Fruit fly (Drosophila melanogaster) whole organism, embryonic: ENCODE data around the gene CG14230.

Source experiments
- Atf3 ChIP-seq: fragments of 200-800 bp; sonication (Bioruptor generic); optimal IDR thresholded peaks from 3 replicates; lab custom pipeline; 2016; ENCODE audit warnings: missing biosample characterization, missing genetic modification characterization
- B-H1 ChIP-seq: fragments of 200-800 bp; sonication (Bioruptor generic); IDR thresholded peaks from 3 replicates; pipeline ENCODE4 v1.3.6; 2022; ENCODE audit warnings: missing biosample characterization, missing genetic modification characterization
- BtbVII ChIP-seq: fragments of 200-800 bp; sonication (Bioruptor generic); optimal IDR thresholded peaks from 3 replicates; lab custom pipeline; 2017; ENCODE audit warnings: missing biosample characterization, mild to moderate bottlenecking, missing genetic modification characterization
- CG10147 ChIP-seq: fragments of 200-800 bp; sonication (Bioruptor generic); optimal IDR thresholded peaks from 2 replicates; lab custom pipeline; 2019; ENCODE audit warnings: missing biosample characterization, mild to moderate bottlenecking, missing genetic modification characterization, moderate library complexity
- CG11085 ChIP-seq: fragments of 200-800 bp; sonication (Bioruptor generic); IDR thresholded peaks from 2 replicates; pipeline ENCODE4 v1.3.6; 2022; ENCODE audit warnings: missing biosample characterization, missing genetic modification characterization
- CG11398 ChIP-seq: fragments of 200-800 bp; sonication (Bioruptor generic); optimal IDR thresholded peaks from 2 replicates; lab custom pipeline; 2016; ENCODE audit warnings: missing biosample characterization, missing genetic modification characterization
- CG11560 ChIP-seq: fragments of 200-800 bp; sonication (Bioruptor generic); IDR thresholded peaks from 3 replicates; pipeline ENCODE4 v1.3.6; 2022; ENCODE audit warnings: missing biosample characterization, missing genetic modification characterization
- CG11696 ChIP-seq: fragments of 200-800 bp; sonication (Bioruptor generic); IDR thresholded peaks from 2 replicates; pipeline ENCODE4 v1.3.6; 2022; ENCODE audit warnings: missing biosample characterization, missing genetic modification characterization
- CG14014 ChIP-seq: fragments of 200-800 bp; sonication (Bioruptor generic); IDR thresholded peaks from 2 replicates; pipeline ENCODE4 v1.3.6; 2022; ENCODE audit warnings: missing biosample characterization, missing genetic modification characterization
- CG14710 ChIP-seq: fragments of 200-800 bp; sonication (Bioruptor generic); optimal IDR thresholded peaks from 3 replicates; lab custom pipeline; 2019; ENCODE audit warnings: missing biosample characterization, mild to moderate bottlenecking, missing genetic modification characterization, moderate library complexity
- CG15696 ChIP-seq: fragments of 200-800 bp; sonication (Bioruptor generic); optimal IDR thresholded peaks from 2 replicates; lab custom pipeline; 2019; ENCODE audit warnings: missing biosample characterization, mild to moderate bottlenecking, missing genetic modification characterization, moderate library complexity
- CG16863 ChIP-seq: fragments of 200-800 bp; sonication (Bioruptor generic); optimal IDR thresholded peaks from 3 replicates; lab custom pipeline; 2016; ENCODE audit warnings: missing biosample characterization, missing genetic modification characterization
- CG17186 ChIP-seq: fragments of 200-800 bp; sonication (Bioruptor generic); optimal IDR thresholded peaks from 3 replicates; lab custom pipeline; 2017; ENCODE audit warnings: missing biosample characterization, missing genetic modification reagents, missing genetic modification characterization
- CG17385 ChIP-seq: fragments of 200-800 bp; sonication (Bioruptor generic); optimal IDR thresholded peaks from 3 replicates; lab custom pipeline; 2018; ENCODE audit warnings: missing biosample characterization, mild to moderate bottlenecking, missing genetic modification characterization
- CG17829 ChIP-seq: fragments of 200-800 bp; optimal IDR thresholded peaks from 2 replicates; lab custom pipeline; 2019; ENCODE audit warnings: missing biosample characterization, mild to moderate bottlenecking, missing genetic modification characterization, moderate library complexity
- CG32532 ChIP-seq: fragments of 200-800 bp; sonication (Bioruptor generic); IDR thresholded peaks from 2 replicates; pipeline ENCODE4 v1.3.6; 2022; ENCODE audit warnings: missing biosample characterization, missing genetic modification characterization
- CG34224 ChIP-seq: fragments of 200-800 bp; sonication (Bioruptor generic); IDR thresholded peaks from 3 replicates; pipeline ENCODE4 v1.3.6; 2022; ENCODE audit warnings: missing biosample characterization, missing genetic modification characterization; ENCODE audit not compliant: partially characterized antibody
- CG34422 ChIP-seq: fragments of 200-800 bp; sonication (Bioruptor generic); IDR thresholded peaks from 3 replicates; pipeline ENCODE4 v1.3.6; 2022; ENCODE audit warnings: missing biosample characterization, missing genetic modification characterization
- CG4328 ChIP-seq: fragments of 200-800 bp; sonication (Bioruptor generic); optimal IDR thresholded peaks from 3 replicates; lab custom pipeline; 2017; ENCODE audit warnings: missing biosample characterization, missing genetic modification reagents, missing genetic modification characterization
- CG7372 ChIP-seq: fragments of 200-800 bp; sonication (Bioruptor generic); IDR thresholded peaks from 2 replicates; pipeline ENCODE4 v1.3.6; 2022; ENCODE audit warnings: missing biosample characterization, missing genetic modification characterization
- CG7839 ChIP-seq: fragments of 200-800 bp; sonication (Bioruptor generic); optimal IDR thresholded peaks from 3 replicates; lab custom pipeline; 2018; ENCODE audit warnings: missing biosample characterization, mild to moderate bottlenecking, missing genetic modification characterization, moderate library complexity
- CG8924 ChIP-seq: fragments of 200-800 bp; optimal IDR thresholded peaks from 3 replicates; lab custom pipeline; 2019; ENCODE audit warnings: missing biosample characterization, mild to moderate bottlenecking, missing genetic modification characterization, moderate library complexity
- D19A ChIP-seq: fragments of 200-800 bp; optimal IDR thresholded peaks from 3 replicates; lab custom pipeline; 2019; ENCODE audit warnings: missing biosample characterization, mild to moderate bottlenecking, missing genetic modification characterization, moderate library complexity
- Dbx ChIP-seq: fragments of 200-800 bp; sonication (Bioruptor generic); IDR thresholded peaks from 3 replicates; pipeline ENCODE4 v1.3.6; 2022; ENCODE audit warnings: missing biosample characterization, missing genetic modification characterization
- Elba2 ChIP-seq: fragments of 200-800 bp; sonication (Bioruptor generic); optimal IDR thresholded peaks from 3 replicates; lab custom pipeline; 2016; ENCODE audit warnings: missing biosample characterization, missing genetic modification characterization
- Gug ChIP-seq: fragments of 200-800 bp; sonication (Bioruptor generic); IDR thresholded peaks from 4 replicates; pipeline ENCODE4 v1.3.6; 2022; ENCODE audit warnings: missing biosample characterization, missing genetic modification characterization
- H15 ChIP-seq: fragments of 200-800 bp; sonication (Bioruptor generic); IDR thresholded peaks from 3 replicates; pipeline ENCODE4 v1.3.6; 2022; ENCODE audit warnings: missing biosample characterization, missing genetic modification characterization
- Mad ChIP-seq: fragments of 200-800 bp; sonication (Bioruptor generic); optimal IDR thresholded peaks from 2 replicates; lab custom pipeline; 2016; ENCODE audit warnings: missing biosample characterization, missing genetic modification characterization
- Med ChIP-seq: fragments of 200-800 bp; sonication (Bioruptor generic); peaks from one replicate; lab custom pipeline; 2016; ENCODE audit warnings: missing biosample characterization, missing genetic modification characterization, mild to moderate bottlenecking, inconsistent platforms, moderate library complexity
- Nf-YA ChIP-seq: fragments of 200-800 bp; sonication (Bioruptor generic); IDR thresholded peaks from 2 replicates; pipeline ENCODE4 v1.3.6; 2022; ENCODE audit warnings: missing biosample characterization, missing genetic modification characterization
- Optix ChIP-seq: fragments of 200-800 bp; sonication (Bioruptor generic); IDR thresholded peaks from 3 replicates; pipeline ENCODE4 v1.3.6; 2022; ENCODE audit warnings: missing biosample characterization, missing genetic modification characterization
- Rfx ChIP-seq: fragments of 200-800 bp; sonication (Bioruptor generic); IDR thresholded peaks from 2 replicates; pipeline ENCODE4 v1.3.6; 2022; ENCODE audit warnings: missing biosample characterization, missing genetic modification characterization
- Scr ChIP-seq: fragments of 200-800 bp; sonication (Bioruptor generic); IDR thresholded peaks from 2 replicates; pipeline ENCODE4 v1.3.6; 2022; ENCODE audit warnings: missing biosample characterization, missing genetic modification characterization; ENCODE audit not compliant: partially characterized antibody
- Side ChIP-seq: fragments of 200-800 bp; sonication (Bioruptor generic); optimal IDR thresholded peaks from 2 replicates; lab custom pipeline; 2016; ENCODE audit warnings: missing biosample characterization, missing genetic modification characterization
- YL-1 ChIP-seq: fragments of 200-800 bp; sonication (Bioruptor generic); optimal IDR thresholded peaks from 3 replicates; lab custom pipeline; 2017; ENCODE audit warnings: missing biosample characterization, mild to moderate bottlenecking, missing genetic modification characterization
- cad ChIP-seq: fragments of >200 bp; optimal IDR thresholded peaks from 2 replicates; lab custom pipeline; 2017; ENCODE audit warnings: missing biosample characterization, missing genetic modification characterization
- cato ChIP-seq: fragments of 200-800 bp; sonication (Bioruptor generic); optimal IDR thresholded peaks from 2 replicates; lab custom pipeline; 2016; ENCODE audit warnings: missing biosample characterization, missing genetic modification characterization, borderline replicate concordance
- cg ChIP-seq: fragments of 200-800 bp; sonication (Bioruptor generic); optimal IDR thresholded peaks from 3 replicates; lab custom pipeline; 2019; ENCODE audit warnings: missing biosample characterization, mild to moderate bottlenecking, missing genetic modification characterization, moderate library complexity
- gro ChIP-seq: fragments of 200-800 bp; sonication (Bioruptor generic); optimal IDR thresholded peaks from 2 replicates; lab custom pipeline; 2016; ENCODE audit warnings: missing biosample characterization, missing genetic modification characterization
- h ChIP-seq: fragments of >200 bp; optimal IDR thresholded peaks from 2 replicates; lab custom pipeline; 2017
- hbn ChIP-seq: fragments of 200-800 bp; sonication (Bioruptor generic); IDR thresholded peaks from 2 replicates; pipeline ENCODE4 v1.3.6; 2022; ENCODE audit warnings: missing biosample characterization, missing genetic modification characterization; ENCODE audit not compliant: partially characterized antibody
- luna ChIP-seq: fragments of 200-800 bp; sonication (Bioruptor generic); optimal IDR thresholded peaks from 2 replicates; lab custom pipeline; 2016; ENCODE audit warnings: missing biosample characterization, missing genetic modification characterization
- mld ChIP-seq: fragments of 200-800 bp; sonication (Bioruptor generic); IDR thresholded peaks from 3 replicates; pipeline ENCODE4 v1.3.6; 2022; ENCODE audit warnings: missing biosample characterization, missing genetic modification characterization; ENCODE audit not compliant: partially characterized antibody
- nmo ChIP-seq: fragments of 200-800 bp; sonication (Bioruptor generic); optimal IDR thresholded peaks from 2 replicates; lab custom pipeline; 2018; ENCODE audit warnings: missing biosample characterization, mild to moderate bottlenecking, missing genetic modification characterization, moderate library complexity
- oc ChIP-seq: fragments of 200-800 bp; sonication (Bioruptor generic); optimal IDR thresholded peaks from 2 replicates; lab custom pipeline; 2018; ENCODE audit warnings: missing biosample characterization, mild to moderate bottlenecking, missing genetic modification characterization, moderate library complexity
- odd ChIP-seq: fragments of 200-800 bp; sonication (Bioruptor generic); optimal IDR thresholded peaks from 2 replicates; lab custom pipeline; 2017; ENCODE audit warnings: missing biosample characterization, mild to moderate bottlenecking, missing genetic modification characterization
- pfk ChIP-seq: fragments of 200-800 bp; sonication (Bioruptor generic); optimal IDR thresholded peaks from 2 replicates; lab custom pipeline; 2018; ENCODE audit warnings: missing biosample characterization, mild to moderate bottlenecking, missing genetic modification characterization, moderate library complexity
- phol ChIP-seq: fragments of 200-800 bp; sonication (Bioruptor generic); optimal IDR thresholded peaks from 3 replicates; lab custom pipeline; 2018; ENCODE audit warnings: missing biosample characterization, mild to moderate bottlenecking, missing genetic modification characterization, moderate library complexity
- slou ChIP-seq: fragments of 200-800 bp; sonication (Bioruptor generic); optimal IDR thresholded peaks from 3 replicates; lab custom pipeline; 2016; ENCODE audit warnings: missing biosample characterization, missing genetic modification characterization
- tio ChIP-seq: fragments of 200-800 bp; sonication (Bioruptor generic); optimal IDR thresholded peaks from 2 replicates; lab custom pipeline; 2017; ENCODE audit warnings: missing biosample characterization, missing genetic modification characterization, inconsistent platforms
- trem ChIP-seq: fragments of 200-800 bp; optimal IDR thresholded peaks from 3 replicates; lab custom pipeline; 2019; ENCODE audit warnings: missing biosample characterization, mild to moderate bottlenecking, missing genetic modification characterization, moderate library complexity
- unc-4 ChIP-seq: fragments of 200-800 bp; sonication (Bioruptor generic); IDR thresholded peaks from 2 replicates; pipeline ENCODE4 v1.3.6; 2022; ENCODE audit warnings: missing biosample characterization, missing genetic modification characterization; ENCODE audit not compliant: partially characterized antibody

Gene CG14230

DNA sequence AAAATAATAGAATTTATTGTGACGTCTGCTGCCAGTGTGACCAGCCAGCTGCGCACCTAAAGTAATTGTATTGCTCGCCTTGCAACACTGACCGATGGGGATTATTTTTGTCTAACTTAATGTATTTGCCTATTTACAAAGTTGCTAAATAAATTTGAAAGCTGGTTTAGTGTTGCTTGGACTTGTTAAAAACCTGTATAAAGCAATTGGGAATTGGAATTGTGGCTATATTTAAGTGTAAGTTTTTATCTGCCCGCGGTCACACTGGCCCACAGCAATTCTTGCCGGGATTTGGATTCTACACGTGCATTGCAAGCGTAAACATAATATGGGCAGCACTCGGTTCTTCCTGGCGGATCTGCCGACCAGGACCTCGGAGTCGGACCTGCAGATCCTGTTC is at the start of gene CG14230, which contains the start of gene CG14232 (continued):
- TF ChIP-seq odd (no peak), mld (GFP tag; lab: Robert Waterston, UW) (no peak), CG11085 (no peak), CG8924 (tag; lab: Kevin White, UChicago) (peak; percentile 11), Atf3 (GFP tag; lab: Kevin White, UChicago) (no peak), oc (no peak), CG34224 (GFP tag; lab: Robert Waterston, UW) (peak; percentile 56; the same call in 2 of the 3 replicates), CG15696 (tag; lab: Kevin White, UChicago) (no peak), Nf-YA (GFP tag; lab: Robert Waterston, UW) (no peak), CG11560 (tag; lab: Robert Waterston, UW) (no peak), CG7839 (tag; lab: Kevin White, UChicago) (no peak), luna (no peak), YL-1 (GFP tag; lab: Kevin White, UChicago) (peak; percentile 87), Dbx (GFP tag; lab: Robert Waterston, UW) (no peak), gro (GFP tag; lab: Kevin White, UChicago) (peak; percentile 8), pfk (GFP tag; lab: Kevin White, UChicago) (no peak), BtbVII (GFP tag; lab: Kevin White, UChicago) (no peak), Side (no peak), CG32532 (no peak), unc-4 (GFP tag; lab: Robert Waterston, UW) (0 out of 2 replicates have a peak, but pooled peaks have one; percentile 15), CG11398 (GFP tag; lab: Kevin White, UChicago) (no peak), CG14014 (GFP tag; lab: Robert Waterston, UW) (no peak), Scr (GFP tag; lab: Robert Waterston, UW) (0 out of 2 replicates have a peak, but pooled peaks have one; percentile 33), Med (peak; percentile 86), CG17186 (peak; percentile 42), CG7372 (GFP tag; lab: Robert Waterston, UW) (no peak), Rfx (GFP tag; lab: Robert Waterston, UW) (0 out of 2 replicates have a peak, but pooled peaks have one; percentile 23), Optix (GFP tag; lab: Robert Waterston, UW) (no peak), hbn (GFP tag; lab: Robert Waterston, UW) (peak; percentile 30; the same call in 1 of the 2 replicates), H15 (GFP tag; lab: Robert Waterston, UW) (no peak), CG17829 (tag; lab: Kevin White, UChicago) (no peak), CG4328 (no peak), D19A (no peak), cato (no peak), cad (GFP tag; lab: Kevin White, UChicago) (no peak), tio (GFP tag; lab: Kevin White, UChicago) (no peak), CG10147 (no peak), CG14710 (tag; lab: Kevin White, UChicago) (peak; percentile 62), CG34422 (GFP tag; lab: Robert Waterston, UW) (no peak), slou (GFP tag; lab: Kevin White, UChicago) (no peak), CG17385 (GFP tag; lab: Kevin White, UChicago) (no peak), CG11696 (GFP tag; lab: Robert Waterston, UW) (no peak), Mad (no peak), Elba2 (peak; percentile 47), CG16863 (no peak), B-H1 (no peak), trem (peak; percentile 47), phol (tag; lab: Kevin White, UChicago) (peak; percentile 24), h (lab: Kevin White, UChicago) (no peak), Gug (GFP tag; lab: Robert Waterston, UW) (no peak), nmo (GFP tag; lab: Kevin White, UChicago) (peak; percentile 44), cg (GFP tag; lab: Kevin White, UChicago) (no peak)
